Worm (Caenorhabditis elegans) whole organism, L2 larva: ENCODE results near the gene F29A7.4.
A peak's percentile ranks its signal among the peaks of the same experiment; 100 is the strongest.

Experiments used
- C34F6.9 ChIP-seq: fragments of 150-350 bp; optimal IDR thresholded peaks from 2 replicates; lab custom pipeline; 2014; ENCODE audit warnings: missing biosample characterization, missing genetic modification characterization
- F13H6.1 ChIP-seq: sonication (generic microtip); optimal IDR thresholded peaks from 2 replicates; lab custom pipeline; 2016; ENCODE audit warnings: missing genetic modification characterization, missing compliant biosample characterization
- R02D3.7 ChIP-seq: fragments of 150-350 bp; optimal IDR thresholded peaks from 2 replicates; lab custom pipeline; 2014; ENCODE audit warnings: missing biosample characterization, missing genetic modification characterization
- Y55F3AM.14 ChIP-seq: fragments of 200-800 bp; sonication (Bioruptor generic); optimal IDR thresholded peaks from 2 replicates; lab custom pipeline; 2018; ENCODE audit warnings: mild to moderate bottlenecking, missing genetic modification characterization, missing compliant biosample characterization
- ZK546.5 ChIP-seq: sonication (generic microtip); optimal IDR thresholded peaks from 2 replicates; lab custom pipeline; 2017; ENCODE audit warnings: missing biosample characterization, missing genetic modification characterization
- alr-1 ChIP-seq: fragments of 150-350 bp; optimal IDR thresholded peaks from 2 replicates; lab custom pipeline; 2014; ENCODE audit warnings: missing biosample characterization, missing genetic modification characterization
- aly-2 ChIP-seq: fragments of 150-350 bp; optimal IDR thresholded peaks from 2 replicates; lab custom pipeline; 2014; ENCODE audit warnings: missing biosample characterization, missing genetic modification characterization
- ama-1 ChIP-seq: fragments of 150-350 bp; optimal IDR thresholded peaks from 2 replicates; lab custom pipeline; 2018; ENCODE audit warnings: inconsistent platforms
- blmp-1 ChIP-seq: sonication (generic microtip); optimal IDR thresholded peaks from 2 replicates; lab custom pipeline; 2017; ENCODE audit warnings: missing genetic modification characterization, mild to moderate bottlenecking, missing compliant biosample characterization, antibody characterized with exemption, moderate library complexity; ENCODE audit not compliant: insufficient read depth
- ceh-16 ChIP-seq: fragments of 150-350 bp; optimal IDR thresholded peaks from 2 replicates; lab custom pipeline; 2014; ENCODE audit warnings: missing biosample characterization, missing genetic modification characterization
- ceh-82 ChIP-seq: fragments of 150-350 bp; optimal IDR thresholded peaks from 2 replicates; lab custom pipeline; 2014; ENCODE audit warnings: missing biosample characterization, missing genetic modification characterization
- crh-2 ChIP-seq: sonication (generic microtip); optimal IDR thresholded peaks from 2 replicates; lab custom pipeline; 2017; ENCODE audit warnings: missing biosample characterization, missing genetic modification characterization
- dmd-4 ChIP-seq: sonication (generic microtip); optimal IDR thresholded peaks from 2 replicates; lab custom pipeline; 2017; ENCODE audit warnings: missing biosample characterization, missing genetic modification characterization
- egl-27 ChIP-seq: sonication (generic microtip); optimal IDR thresholded peaks from 3 replicates; lab custom pipeline; 2017; ENCODE audit warnings: missing biosample characterization, missing genetic modification reagents, missing genetic modification characterization
- elt-1 ChIP-seq: fragments of 150-350 bp; optimal IDR thresholded peaks from 2 replicates; lab custom pipeline; 2014; ENCODE audit warnings: missing biosample characterization, missing genetic modification characterization
- elt-3 ChIP-seq: sonication (generic microtip); optimal IDR thresholded peaks from 2 replicates; lab custom pipeline; 2017; ENCODE audit warnings: missing biosample characterization, missing genetic modification characterization
- fos-1 ChIP-seq: fragments of 150-350 bp; optimal IDR thresholded peaks from 2 replicates; lab custom pipeline; 2014; ENCODE audit warnings: missing biosample characterization, missing genetic modification characterization
- gmeb-1 ChIP-seq: fragments of 150-350 bp; optimal IDR thresholded peaks from 2 replicates; lab custom pipeline; 2014; ENCODE audit warnings: missing biosample characterization, missing genetic modification characterization
- lin-11 ChIP-seq: fragments of 150-350 bp; sonication (generic microtip); optimal IDR thresholded peaks from 2 replicates; lab custom pipeline; 2014; ENCODE audit warnings: missing biosample characterization, missing genetic modification characterization, inconsistent platforms, mixed read lengths
- lin-13 ChIP-seq: fragments of 150-350 bp; optimal IDR thresholded peaks from 2 replicates; lab custom pipeline; 2014; ENCODE audit warnings: missing biosample characterization, missing genetic modification reagents, missing genetic modification characterization
- lin-39 ChIP-seq: fragments of 150-350 bp; optimal IDR thresholded peaks from 2 replicates; lab custom pipeline; 2014; ENCODE audit warnings: missing biosample characterization, missing genetic modification reagents, missing genetic modification characterization
- lsy-2 ChIP-seq, 2 experiments: fragments of 150-350 bp in 1 of 2; sonication (generic microtip) in 1 of 2; optimal IDR thresholded peaks; 2 replicates each; lab custom pipeline; 2014 to 2017; ENCODE audit warnings: missing biosample characterization in 2 of 2, missing genetic modification characterization in 2 of 2
- mab-5 ChIP-seq: fragments of 150-350 bp; optimal IDR thresholded peaks from 2 replicates; lab custom pipeline; 2014; ENCODE audit warnings: missing biosample characterization, missing genetic modification characterization
- mbf-1 ChIP-seq: sonication (generic microtip); optimal IDR thresholded peaks from 2 replicates; lab custom pipeline; 2017; ENCODE audit warnings: missing biosample characterization, missing genetic modification characterization
- mdl-1 ChIP-seq, 2 experiments: fragments of 150-350 bp in 1 of 2; sonication (generic microtip) in 1 of 2; optimal IDR thresholded peaks; 2 replicates each; lab custom pipeline; 2017; ENCODE audit warnings: missing biosample characterization in 2 of 2, missing genetic modification characterization in 2 of 2
- nhr-10 ChIP-seq: sonication (generic microtip); optimal IDR thresholded peaks from 2 replicates; lab custom pipeline; 2017; ENCODE audit warnings: missing biosample characterization, missing genetic modification characterization
- nhr-11 ChIP-seq: fragments of 150-350 bp; optimal IDR thresholded peaks from 2 replicates; lab custom pipeline; 2014; ENCODE audit warnings: missing biosample characterization, missing genetic modification characterization
- nhr-12 ChIP-seq: fragments of 150-350 bp; optimal IDR thresholded peaks from 2 replicates; lab custom pipeline; 2014; ENCODE audit warnings: missing biosample characterization, missing genetic modification characterization
- nhr-129 ChIP-seq: fragments of 150-350 bp; optimal IDR thresholded peaks from 2 replicates; lab custom pipeline; 2014; ENCODE audit warnings: missing biosample characterization, missing genetic modification characterization
- nhr-21 ChIP-seq: fragments of 150-350 bp; optimal IDR thresholded peaks from 2 replicates; lab custom pipeline; 2014; ENCODE audit warnings: missing biosample characterization, missing genetic modification characterization
- nhr-23 ChIP-seq: fragments of 150-350 bp; optimal IDR thresholded peaks from 2 replicates; lab custom pipeline; 2014; ENCODE audit warnings: missing biosample characterization, missing genetic modification reagents, missing genetic modification characterization
- nhr-237 ChIP-seq: fragments of 150-350 bp; optimal IDR thresholded peaks from 2 replicates; lab custom pipeline; 2014; ENCODE audit warnings: missing biosample characterization, missing genetic modification characterization
- nhr-25 ChIP-seq: fragments of 150-350 bp; sonication (generic microtip); optimal IDR thresholded peaks from 3 replicates; lab custom pipeline; 2014; ENCODE audit warnings: missing biosample characterization, missing genetic modification characterization
- nhr-6 ChIP-seq: fragments of 150-350 bp; optimal IDR thresholded peaks from 2 replicates; lab custom pipeline; 2014; ENCODE audit warnings: missing biosample characterization, missing genetic modification characterization
- nhr-77 ChIP-seq: fragments of 150-350 bp; optimal IDR thresholded peaks from 2 replicates; lab custom pipeline; 2014; ENCODE audit warnings: missing biosample characterization, missing genetic modification characterization
- peb-1 ChIP-seq: fragments of 150-350 bp; optimal IDR thresholded peaks from 2 replicates; lab custom pipeline; 2014; ENCODE audit warnings: missing biosample characterization, missing genetic modification characterization
- sem-4 ChIP-seq: fragments of 150-350 bp; optimal IDR thresholded peaks from 2 replicates; lab custom pipeline; 2014; ENCODE audit warnings: missing biosample characterization, missing genetic modification reagents, missing genetic modification characterization
- skn-1 ChIP-seq: sonication (generic microtip); optimal IDR thresholded peaks from 2 replicates; lab custom pipeline; 2017; ENCODE audit warnings: missing biosample characterization, missing genetic modification characterization
- sma-3 ChIP-seq: sonication (generic microtip); optimal IDR thresholded peaks from 2 replicates; lab custom pipeline; 2016; ENCODE audit warnings: missing genetic modification reagents, missing genetic modification characterization, missing compliant biosample characterization
- sma-9 ChIP-seq, 2 experiments: fragments of 150-350 bp in 1 of 2; sonication (generic microtip) in 1 of 2; optimal IDR thresholded peaks; 2 replicates each; lab custom pipeline; 2014 to 2016; ENCODE audit warnings: missing genetic modification characterization in 2 of 2, mild to moderate bottlenecking in 1 of 2, missing biosample characterization in 1 of 2, missing compliant biosample characterization in 1 of 2, missing genetic modification reagents in 1 of 2, moderate library complexity in 1 of 2
- snpc-4 ChIP-seq: fragments of 150-350 bp; optimal IDR thresholded peaks from 2 replicates; lab custom pipeline; 2014; ENCODE audit warnings: missing biosample characterization, missing genetic modification characterization
- unc-39 ChIP-seq: fragments of 150-350 bp; optimal IDR thresholded peaks from 2 replicates; lab custom pipeline; 2014; ENCODE audit warnings: missing biosample characterization, missing genetic modification characterization
- unc-55 ChIP-seq: fragments of 150-350 bp; sonication (generic microtip); optimal IDR thresholded peaks from 3 replicates; lab custom pipeline; 2014; ENCODE audit warnings: missing biosample characterization, missing genetic modification reagents, missing genetic modification characterization
- unc-62 ChIP-seq: fragments of 150-350 bp; optimal IDR thresholded peaks from 2 replicates; lab custom pipeline; 2014; ENCODE audit warnings: missing biosample characterization, missing genetic modification reagents, missing genetic modification characterization
- zag-1 ChIP-seq: fragments of 150-350 bp; optimal IDR thresholded peaks from 2 replicates; lab custom pipeline; 2014; ENCODE audit warnings: missing biosample characterization, missing genetic modification characterization
- ztf-1 ChIP-seq: fragments of 200-800 bp; sonication (Bioruptor generic); conservative IDR thresholded peaks from 2 replicates; pipeline ENCODE4 v1.3.6; 2022; ENCODE audit warnings: missing genetic modification characterization, missing compliant biosample characterization
- ztf-11 ChIP-seq: sonication (generic microtip); optimal IDR thresholded peaks from 2 replicates; lab custom pipeline; 2017; ENCODE audit warnings: missing biosample characterization, missing genetic modification characterization
- ztf-4 ChIP-seq: fragments of 150-350 bp; optimal IDR thresholded peaks from 2 replicates; lab custom pipeline; 2014; ENCODE audit warnings: missing biosample characterization, missing genetic modification characterization

The F29A7.4 gene

DNA sequence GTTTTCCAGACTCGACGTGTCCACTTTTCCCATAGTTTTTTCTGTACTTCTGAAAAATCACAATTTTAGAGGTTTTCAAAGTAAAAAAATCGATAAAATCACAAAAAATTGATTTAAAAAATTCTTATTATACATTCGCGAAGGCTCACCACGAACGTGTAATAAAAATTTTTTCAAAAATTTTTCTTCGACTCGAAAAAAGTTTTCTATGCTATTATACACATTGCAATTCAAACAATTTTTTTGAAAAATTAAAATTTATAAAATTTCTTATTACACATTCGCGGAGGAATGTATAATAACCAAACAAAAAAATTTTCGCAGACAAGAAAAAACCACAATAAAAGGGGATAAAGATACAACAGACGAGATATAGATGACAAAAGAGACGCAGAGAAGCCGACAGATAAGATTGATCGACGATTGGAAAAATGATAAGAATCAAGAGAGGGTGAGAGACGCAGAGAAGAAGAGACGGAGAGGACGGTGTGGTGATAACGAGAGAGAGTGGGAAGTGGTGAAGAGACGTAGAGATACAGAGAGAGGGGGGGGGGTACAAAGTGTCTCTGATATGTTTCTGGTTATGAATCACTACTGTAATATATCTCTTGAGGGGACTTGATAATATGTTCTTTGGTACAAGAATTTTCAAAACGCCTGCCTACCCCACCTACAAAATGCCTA lies 50.9 kb downstream of the F29A7.4 start, which contains the start of gene nhr-119:
Gene nhr-119 (minus strand): TSS at position 51 of the 684 bp plus-strand sequence.
- peak; percentile 46 for TF ChIP-seq skn-1
- peak; percentile 27 for TF ChIP-seq sem-4 (tag; lab: Kevin White, UChicago)
- TF ChIP-seq ceh-16 (tag; lab: Kevin White, UChicago) = no peak
- peak; percentile 75 for TF ChIP-seq gmeb-1 (tag; lab: Kevin White, UChicago)
- no peak for TF ChIP-seq zag-1 (tag; lab: Kevin White, UChicago)
- no peak for TF ChIP-seq Y55F3AM.14
- TF ChIP-seq unc-55 (GFP tag; lab: Kevin White, UChicago) = no peak
- TF ChIP-seq nhr-77 (tag; lab: Kevin White, UChicago) = peak; percentile 40
- TF ChIP-seq ztf-4 (tag; lab: Kevin White, UChicago) = peak; percentile 52
- no peak for TF ChIP-seq ama-1
- TF ChIP-seq crh-2 (tag; lab: Kevin White, UChicago) = peak; percentile 66
- TF ChIP-seq lsy-2 (tag; optimal IDR thresholded peaks at IDR 0.05; lab: Kevin White, UChicago) = peak in 1 of 2 experiments; percentile 73
- peak; percentile 63 for TF ChIP-seq elt-1 (tag; lab: Kevin White, UChicago)
- TF ChIP-seq nhr-6 (tag; lab: Kevin White, UChicago) = peak; percentile 44
- TF ChIP-seq mdl-1 (tag; optimal IDR thresholded peaks at IDR 0.05; lab: Kevin White, UChicago) = peak; percentile 53 to 65
- TF ChIP-seq nhr-129 = peak; percentile 30
- no peak for TF ChIP-seq elt-3 (tag; lab: Kevin White, UChicago)
- TF ChIP-seq nhr-21 (tag; lab: Kevin White, UChicago) = peak; percentile 90
- no peak for TF ChIP-seq dmd-4 (tag; lab: Kevin White, UChicago)
- TF ChIP-seq ceh-82 (tag; lab: Kevin White, UChicago) = no peak
- peak; percentile 38 for TF ChIP-seq C34F6.9 (tag; lab: Kevin White, UChicago)
- no peak for TF ChIP-seq nhr-10 (tag; lab: Kevin White, UChicago)
- TF ChIP-seq unc-62 = peak; percentile 47
- TF ChIP-seq mab-5 (tag; lab: Kevin White, UChicago) = peak; percentile 15
- no peak for TF ChIP-seq lin-39
- peak; percentile 96 for TF ChIP-seq sma-3 (GFP tag; lab: Kevin White, UChicago)
- TF ChIP-seq nhr-25 = peak; percentile 86
- peak; percentile 79 for TF ChIP-seq blmp-1 (tag; lab: Kevin White, UChicago)
- TF ChIP-seq ZK546.5 (tag; lab: Kevin White, UChicago) = no peak
- TF ChIP-seq nhr-12 = no peak
- TF ChIP-seq ztf-1 (GFP tag; lab: Robert Waterston, UW) = no peak
- TF ChIP-seq lin-13 (GFP tag; lab: Kevin White, UChicago) = peak; percentile 79
- no peak for TF ChIP-seq mbf-1 (tag; lab: Kevin White, UChicago)
- no peak for TF ChIP-seq R02D3.7
- no peak for TF ChIP-seq snpc-4 (tag; lab: Kevin White, UChicago)
- no peak for TF ChIP-seq peb-1 (tag; lab: Kevin White, UChicago)
- peak; percentile 77 for TF ChIP-seq egl-27
- TF ChIP-seq unc-39 (tag; lab: Kevin White, UChicago) = no peak
- TF ChIP-seq aly-2 (tag; lab: Kevin White, UChicago) = no peak
- no peak for TF ChIP-seq lin-11 (tag; lab: Kevin White, UChicago)
- TF ChIP-seq alr-1 = no peak
- TF ChIP-seq nhr-23 (tag; lab: Kevin White, UChicago) = no peak
- TF ChIP-seq nhr-237 = no peak
- TF ChIP-seq sma-9 (GFP tag; optimal IDR thresholded peaks at IDR 0.05; lab: Kevin White, UChicago) = peak; percentile 93
- TF ChIP-seq sma-9 (tag; optimal IDR thresholded peaks at IDR 0.05; lab: Kevin White, UChicago) = no peak
- peak; percentile 94 for TF ChIP-seq fos-1
- TF ChIP-seq ztf-11 (tag; lab: Kevin White, UChicago) = no peak
- TF ChIP-seq nhr-11 (tag; lab: Kevin White, UChicago) = no peak
- TF ChIP-seq F13H6.1 (tag; lab: Kevin White, UChicago) = peak; percentile 85
